Fruit fly (Drosophila melanogaster): Measurements from ENCODE around the gene Trs33.

Trs33 gene

DNA sequence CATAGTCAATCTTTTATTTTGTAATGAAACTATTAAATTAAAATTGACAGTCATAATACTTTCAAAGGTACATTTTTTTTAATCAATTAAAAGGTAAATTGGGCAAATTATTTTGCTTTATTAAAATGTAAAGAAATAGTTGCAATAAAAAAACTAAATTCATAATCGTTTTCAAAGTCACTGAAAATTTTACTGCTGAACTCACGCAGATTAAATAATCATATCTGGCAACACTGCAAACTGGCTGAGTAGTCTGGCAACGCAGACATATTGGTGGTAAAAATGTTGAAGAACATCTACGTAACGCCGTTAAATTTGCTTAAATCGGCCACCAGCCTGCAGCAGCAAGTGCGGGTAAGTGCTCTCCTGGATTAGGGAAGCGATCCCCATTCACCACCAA lies 20.3 kb downstream of the Trs33 start, which contains the start of gene mRpL9 (continued):
- TF ChIP-seq HLH4C (GFP tag; IDR thresholded peaks at IDR 0.05; ENCODE audit: partially characterized antibody) (0 out of 3 replicates have a peak, but pooled peaks have one; percentile 48), CG10267 (tag; optimal IDR thresholded peaks at IDR 0.05) (peak; percentile 47), zen (tag; optimal IDR thresholded peaks at IDR 0.05) (no peak), croc (GFP tag; conservative IDR thresholded peaks at IDR 0.05) (no peak), ato (GFP tag; IDR thresholded peaks at IDR 0.05; ENCODE audit: partially characterized antibody) (no peak), trem (tag; optimal IDR thresholded peaks at IDR 0.05) (peak; percentile 67), CG8765 (GFP tag; IDR thresholded peaks at IDR 0.05) (no peak), CG14050 (GFP tag; IDR thresholded peaks at IDR 0.05) (no peak), NC2α (GFP tag; optimal IDR thresholded peaks at IDR 0.05) (no peak), Bgb (GFP tag; IDR thresholded peaks at IDR 0.05; ENCODE audit: partially characterized antibody) (no peak), CG7963 (GFP tag; IDR thresholded peaks at IDR 0.05; ENCODE audit: partially characterized antibody) (no peak), CG5953 (GFP tag; IDR thresholded peaks at IDR 0.05) (no peak), salm (tag; optimal IDR thresholded peaks at IDR 0.05) (no peak), Atf-2 (GFP tag; optimal IDR thresholded peaks at IDR 0.05) (no peak), CG31441 (GFP tag; IDR thresholded peaks at IDR 0.05) (peak; percentile 98), ATbp (GFP tag; optimal IDR thresholded peaks at IDR 0.05) (no peak), Side (GFP tag; optimal IDR thresholded peaks at IDR 0.05) (no peak), CG13624 (GFP tag; optimal IDR thresholded peaks at IDR 0.05) (peak; percentile 30), CG31365 (tag; optimal IDR thresholded peaks at IDR 0.05) (no peak), Mrtf (GFP tag; IDR thresholded peaks at IDR 0.05) (no peak), NK7.1 (GFP tag; optimal IDR thresholded peaks at IDR 0.05) (no peak), CG9817 (tag; optimal IDR thresholded peaks at IDR 0.05) (peak; percentile 33), tgo (GFP tag; IDR thresholded peaks at IDR 0.05) (no peak), sob (GFP tag; IDR thresholded peaks at IDR 0.05) (peak; percentile 43; the same call in 1 of the 2 replicates), knrl (GFP tag; IDR thresholded peaks at IDR 0.05; ENCODE audit: partially characterized antibody) (peak; percentile 44; the same call in 1 of the 3 replicates), CG12659 (GFP tag; optimal IDR thresholded peaks at IDR 0.05) (peak; percentile 46), klu (GFP tag; IDR thresholded peaks at IDR 0.05) (no peak), vfl (GFP tag; optimal IDR thresholded peaks at IDR 0.05) (no peak), Dbx (GFP tag; IDR thresholded peaks at IDR 0.05) (no peak), CG9797 (GFP tag; optimal IDR thresholded peaks at IDR 0.05) (no peak), mam (GFP tag; optimal IDR thresholded peaks at IDR 0.05) (peak; percentile 40), wdn (GFP tag; IDR thresholded peaks at IDR 0.05) (no peak), Fer3 (tag; optimal IDR thresholded peaks at IDR 0.05) (peak; percentile 35), CG7271 (tag; optimal IDR thresholded peaks at IDR 0.05) (no peak), CG11696 (GFP tag; IDR thresholded peaks at IDR 0.05) (no peak), Fer2 (tag; optimal IDR thresholded peaks at IDR 0.05) (no peak), schlank (tag; optimal IDR thresholded peaks at IDR 0.05) (no peak), CG1602 (GFP tag; optimal IDR thresholded peaks at IDR 0.05) (no peak), CG12942 (GFP tag; optimal IDR thresholded peaks at IDR 0.05) (no peak), CG13424 (tag; optimal IDR thresholded peaks at IDR 0.05) (peak; percentile 22), CG2875 (GFP tag; optimal IDR thresholded peaks at IDR 0.05) (no peak), chif (GFP tag; optimal IDR thresholded peaks at IDR 0.05) (no peak), cato (GFP tag; optimal IDR thresholded peaks at IDR 0.05; ENCODE audit: borderline replicate concordance) (no peak)

All from whole organism, embryonic.